Fruit fly (Drosophila melanogaster) whole organism, embryonic: ENCODE data around the gene Polr2I.
A peak's percentile ranks its signal among the peaks of the same experiment; 100 is the strongest.

Experiments
- Adf1 ChIP-seq: fragments of 200-800 bp; sonication (Bioruptor generic); IDR thresholded peaks from 2 replicates; pipeline ENCODE4 v1.3.6; 2022; ENCODE audit warnings: missing biosample characterization, missing genetic modification characterization
- BEAF-32 ChIP-seq: fragments of 200-800 bp; sonication (Bioruptor generic); optimal IDR thresholded peaks from 3 replicates; lab custom pipeline; 2017; ENCODE audit warnings: missing biosample characterization, missing genetic modification characterization, mild to moderate bottlenecking, moderate library complexity, missing genetic modification reagents
- C15 ChIP-seq: fragments of 200-800 bp; sonication (Bioruptor generic); IDR thresholded peaks from 3 replicates; pipeline ENCODE4 v1.3.6; 2022; ENCODE audit warnings: missing biosample characterization, missing genetic modification characterization
- CG12071 ChIP-seq: fragments of 200-800 bp; sonication (Bioruptor generic); optimal IDR thresholded peaks from 3 replicates; lab custom pipeline; 2018; ENCODE audit warnings: missing biosample characterization, mild to moderate bottlenecking, missing genetic modification characterization
- CG12236 ChIP-seq: fragments of 200-800 bp; sonication (Bioruptor generic); optimal IDR thresholded peaks from 2 replicates; lab custom pipeline; 2016; ENCODE audit warnings: missing biosample characterization, missing genetic modification characterization
- CG12659 ChIP-seq: fragments of 200-800 bp; sonication (Bioruptor generic); optimal IDR thresholded peaks from 3 replicates; lab custom pipeline; 2017; ENCODE audit warnings: mild to moderate bottlenecking, missing biosample characterization, missing genetic modification reagents, missing genetic modification characterization
- CG13624 ChIP-seq: fragments of 200-800 bp; sonication (Bioruptor generic); optimal IDR thresholded peaks from 2 replicates; lab custom pipeline; 2016; ENCODE audit warnings: missing biosample characterization, missing genetic modification characterization
- CG14860 ChIP-seq: fragments of 200-800 bp; sonication (Bioruptor generic); IDR thresholded peaks from 3 replicates; pipeline ENCODE4 v1.3.6; 2022; ENCODE audit warnings: missing biosample characterization, missing genetic modification characterization; ENCODE audit not compliant: partially characterized antibody
- CG1603 ChIP-seq: fragments of 200-800 bp; sonication (Bioruptor generic); optimal IDR thresholded peaks from 2 replicates; lab custom pipeline; 2019; ENCODE audit warnings: missing biosample characterization, mild to moderate bottlenecking, missing genetic modification characterization, moderate library complexity
- CG1792 ChIP-seq: fragments of 200-800 bp; sonication (Bioruptor generic); optimal IDR thresholded peaks from 2 replicates; lab custom pipeline; 2016; ENCODE audit warnings: missing biosample characterization, missing genetic modification characterization
- CG18476 ChIP-seq: fragments of 200-800 bp; sonication (Bioruptor generic); optimal IDR thresholded peaks from 2 replicates; lab custom pipeline; 2016; ENCODE audit warnings: missing biosample characterization, mild to moderate bottlenecking, missing genetic modification characterization
- CG18619 ChIP-seq: fragments of 200-800 bp; sonication (Bioruptor generic); optimal IDR thresholded peaks from 3 replicates; lab custom pipeline; 2017; ENCODE audit warnings: missing biosample characterization, mild to moderate bottlenecking, missing genetic modification characterization
- CG3281 ChIP-seq: fragments of 200-800 bp; sonication (Bioruptor generic); optimal IDR thresholded peaks from 3 replicates; lab custom pipeline; 2017; ENCODE audit warnings: missing biosample characterization, mild to moderate bottlenecking, missing genetic modification characterization
- CG33213 ChIP-seq: fragments of 200-800 bp; sonication (Bioruptor generic); optimal IDR thresholded peaks from 3 replicates; lab custom pipeline; 2016; ENCODE audit warnings: missing biosample characterization, missing genetic modification characterization
- CG34422 ChIP-seq: fragments of 200-800 bp; sonication (Bioruptor generic); IDR thresholded peaks from 3 replicates; pipeline ENCODE4 v1.3.6; 2022; ENCODE audit warnings: missing biosample characterization, missing genetic modification characterization
- CG3995 ChIP-seq: fragments of 200-800 bp; sonication (Bioruptor generic); optimal IDR thresholded peaks from 3 replicates; lab custom pipeline; 2016; ENCODE audit warnings: missing biosample characterization, missing genetic modification characterization
- CG4707 ChIP-seq: fragments of 200-800 bp; sonication (Bioruptor generic); optimal IDR thresholded peaks from 2 replicates; lab custom pipeline; 2018; ENCODE audit warnings: missing biosample characterization, mild to moderate bottlenecking, missing genetic modification characterization, moderate library complexity
- CG6254 ChIP-seq: fragments of 200-800 bp; sonication (Bioruptor generic); optimal IDR thresholded peaks from 3 replicates; lab custom pipeline; 2017; ENCODE audit warnings: mild to moderate bottlenecking, missing biosample characterization, missing genetic modification reagents, missing genetic modification characterization
- CG7556 ChIP-seq: fragments of 200-800 bp; sonication (Bioruptor generic); optimal IDR thresholded peaks from 2 replicates; lab custom pipeline; 2017; ENCODE audit warnings: missing biosample characterization, mild to moderate bottlenecking, missing genetic modification characterization
- CG7987 ChIP-seq: fragments of 200-800 bp; sonication (Bioruptor generic); optimal IDR thresholded peaks from 2 replicates; lab custom pipeline; 2018; ENCODE audit warnings: missing biosample characterization, mild to moderate bottlenecking, missing genetic modification characterization, moderate library complexity
- CTCF ChIP-seq: fragments of 200-800 bp; sonication (Bioruptor generic); optimal IDR thresholded peaks from 2 replicates; lab custom pipeline; 2017; ENCODE audit warnings: missing biosample characterization, mild to moderate bottlenecking, missing genetic modification characterization, moderate library complexity
- Dek ChIP-seq: fragments of 200-800 bp; sonication (Bioruptor generic); optimal IDR thresholded peaks from 3 replicates; lab custom pipeline; 2019; ENCODE audit warnings: missing biosample characterization, mild to moderate bottlenecking, missing genetic modification characterization, moderate library complexity
- Eip74EF ChIP-seq, 2 experiments: fragments of 200-800 bp in 1 of 2; fragments of >200 bp in 1 of 2; sonication (Bioruptor generic) in 1 of 2; optimal IDR thresholded peaks; 2 replicates each; lab custom pipeline; 2017 to 2019; ENCODE audit warnings: missing biosample characterization in 2 of 2, missing genetic modification characterization in 2 of 2, mild to moderate bottlenecking in 1 of 2, moderate library complexity in 1 of 2
- HLH3B ChIP-seq: fragments of 200-800 bp; sonication (Bioruptor generic); IDR thresholded peaks from 2 replicates; pipeline ENCODE4 v1.3.6; 2022; ENCODE audit warnings: missing biosample characterization, missing genetic modification characterization
- MESR4 ChIP-seq: fragments of 200-800 bp; sonication (Bioruptor generic); optimal IDR thresholded peaks from 2 replicates; lab custom pipeline; 2018; ENCODE audit warnings: missing biosample characterization, mild to moderate bottlenecking, missing genetic modification characterization, moderate library complexity
- NFAT ChIP-seq: fragments of 200-800 bp; sonication (Bioruptor generic); IDR thresholded peaks from 2 replicates; pipeline ENCODE4 v1.3.6; 2022; ENCODE audit warnings: missing biosample characterization, missing genetic modification characterization
- Ptx1 ChIP-seq: fragments of 200-800 bp; sonication (Bioruptor generic); IDR thresholded peaks from 2 replicates; pipeline ENCODE4 v1.3.6; 2022; ENCODE audit warnings: missing biosample characterization, missing genetic modification characterization
- Stat92E ChIP-seq, 3 experiments: fragments of >200 bp in 2 of 3; fragments of 200-800 bp in 1 of 3; sonication (Bioruptor generic) in 1 of 3; optimal IDR thresholded peaks; 2 replicates each; lab custom pipeline; 2017 to 2019; ENCODE audit warnings: missing biosample characterization in 3 of 3, missing genetic modification characterization in 3 of 3, mild to moderate bottlenecking in 1 of 3, moderate library complexity in 1 of 3
- Trl ChIP-seq, 3 experiments: fragments of >200 bp in 2 of 3; fragments of 200-800 bp in 1 of 3; sonication (Bioruptor generic) in 1 of 3; optimal IDR thresholded peaks; 2 replicates in 1 of 3; 3 replicates in 2 of 3; lab custom pipeline; 2016 to 2017; ENCODE audit warnings: missing biosample characterization in 1 of 3, missing genetic modification characterization in 1 of 3
- aop ChIP-seq: fragments of 200-800 bp; sonication (Bioruptor generic); IDR thresholded peaks from 2 replicates; pipeline ENCODE4 v1.3.6; 2022; ENCODE audit warnings: missing biosample characterization, missing genetic modification characterization
- ap ChIP-seq: fragments of 200-800 bp; sonication (Bioruptor generic); IDR thresholded peaks from 2 replicates; pipeline ENCODE4 v1.3.6; 2022; ENCODE audit warnings: missing biosample characterization, missing genetic modification characterization
- ash1 ChIP-seq: fragments of 200-800 bp; sonication (Bioruptor generic); optimal IDR thresholded peaks from 2 replicates; lab custom pipeline; 2018; ENCODE audit warnings: missing biosample characterization, mild to moderate bottlenecking, missing genetic modification characterization
- caup ChIP-seq: fragments of 200-800 bp; sonication (Bioruptor generic); optimal IDR thresholded peaks from 3 replicates; lab custom pipeline; 2017; ENCODE audit warnings: missing biosample characterization, mild to moderate bottlenecking, missing genetic modification characterization, moderate library complexity; ENCODE audit not compliant: severe bottlenecking
- corto ChIP-seq: fragments of 200-800 bp; sonication (Bioruptor generic); optimal IDR thresholded peaks from 2 replicates; lab custom pipeline; 2016; ENCODE audit warnings: missing biosample characterization, mild to moderate bottlenecking, missing genetic modification characterization, moderate library complexity
- cwo ChIP-seq: fragments of 200-800 bp; sonication (Bioruptor generic); optimal IDR thresholded peaks from 3 replicates; lab custom pipeline; 2017; ENCODE audit warnings: missing biosample characterization, missing genetic modification characterization, mild to moderate bottlenecking, moderate library complexity, missing genetic modification reagents
- dan ChIP-seq: fragments of 200-800 bp; sonication (Bioruptor generic); IDR thresholded peaks from 2 replicates; pipeline ENCODE4 v1.3.6; 2022; ENCODE audit warnings: missing biosample characterization, missing genetic modification characterization
- danr ChIP-seq: fragments of 200-800 bp; sonication (Bioruptor generic); IDR thresholded peaks from 2 replicates; pipeline ENCODE4 v1.3.6; 2022; ENCODE audit warnings: missing biosample characterization, missing genetic modification characterization
- emc ChIP-seq: fragments of 200-800 bp; sonication (Bioruptor generic); optimal IDR thresholded peaks from 2 replicates; lab custom pipeline; 2016; ENCODE audit warnings: missing biosample characterization, missing genetic modification characterization
- en ChIP-seq: fragments of 200-800 bp; sonication (Bioruptor generic); optimal IDR thresholded peaks from 2 replicates; lab custom pipeline; 2016; ENCODE audit warnings: missing biosample characterization, missing genetic modification characterization
- eve ChIP-seq, 2 experiments: fragments of >200 bp; optimal IDR thresholded peaks; 2 replicates each; lab custom pipeline; 2017; ENCODE audit warnings: missing biosample characterization in 2 of 2, missing genetic modification characterization in 2 of 2
- gro ChIP-seq: fragments of 200-800 bp; sonication (Bioruptor generic); optimal IDR thresholded peaks from 2 replicates; lab custom pipeline; 2016; ENCODE audit warnings: missing biosample characterization, missing genetic modification characterization
- gsb ChIP-seq: fragments of 200-800 bp; sonication (Bioruptor generic); IDR thresholded peaks from 2 replicates; pipeline ENCODE4 v1.3.6; 2022; ENCODE audit warnings: missing biosample characterization, missing genetic modification characterization
- ken ChIP-seq: fragments of 200-800 bp; sonication (Bioruptor generic); IDR thresholded peaks from 3 replicates; pipeline ENCODE4 v1.3.6; 2022; ENCODE audit warnings: missing biosample characterization, missing genetic modification characterization
- lilli ChIP-seq: fragments of 200-800 bp; sonication (Bioruptor generic); optimal IDR thresholded peaks from 3 replicates; lab custom pipeline; 2016; ENCODE audit warnings: missing biosample characterization, missing genetic modification characterization
- mirr ChIP-seq: fragments of 200-800 bp; sonication (Bioruptor generic); optimal IDR thresholded peaks from 3 replicates; lab custom pipeline; 2018; ENCODE audit warnings: missing biosample characterization, mild to moderate bottlenecking, missing genetic modification characterization
- nerfin-1 ChIP-seq: fragments of 200-800 bp; sonication (Bioruptor generic); optimal IDR thresholded peaks from 3 replicates; lab custom pipeline; 2019; ENCODE audit warnings: missing biosample characterization, mild to moderate bottlenecking, missing genetic modification characterization, moderate library complexity
- peb ChIP-seq: fragments of 200-800 bp; sonication (Bioruptor generic); IDR thresholded peaks from 2 replicates; pipeline ENCODE4 v1.3.6; 2022; ENCODE audit warnings: missing biosample characterization, missing genetic modification characterization
- seq ChIP-seq: fragments of 200-800 bp; sonication (Bioruptor generic); IDR thresholded peaks from 2 replicates; pipeline ENCODE4 v1.3.6; 2022; ENCODE audit warnings: missing biosample characterization, missing genetic modification characterization
- ssp ChIP-seq: fragments of 200-800 bp; sonication (Bioruptor generic); IDR thresholded peaks from 2 replicates; pipeline ENCODE4 v1.3.6; 2022; ENCODE audit warnings: missing biosample characterization, missing genetic modification characterization
- tll ChIP-seq, 2 experiments: fragments of 200-800 bp in 1 of 2; fragments of >200 bp in 1 of 2; sonication (Bioruptor generic) in 1 of 2; optimal IDR thresholded peaks; 2 replicates each; lab custom pipeline; 2017 to 2019; ENCODE audit warnings: missing biosample characterization in 2 of 2, missing genetic modification characterization in 2 of 2, mild to moderate bottlenecking in 1 of 2, moderate library complexity in 1 of 2
- tx ChIP-seq: fragments of 200-800 bp; sonication (Bioruptor generic); optimal IDR thresholded peaks from 2 replicates; lab custom pipeline; 2016; ENCODE audit warnings: missing biosample characterization, missing genetic modification characterization

Gene Polr2I

DNA sequence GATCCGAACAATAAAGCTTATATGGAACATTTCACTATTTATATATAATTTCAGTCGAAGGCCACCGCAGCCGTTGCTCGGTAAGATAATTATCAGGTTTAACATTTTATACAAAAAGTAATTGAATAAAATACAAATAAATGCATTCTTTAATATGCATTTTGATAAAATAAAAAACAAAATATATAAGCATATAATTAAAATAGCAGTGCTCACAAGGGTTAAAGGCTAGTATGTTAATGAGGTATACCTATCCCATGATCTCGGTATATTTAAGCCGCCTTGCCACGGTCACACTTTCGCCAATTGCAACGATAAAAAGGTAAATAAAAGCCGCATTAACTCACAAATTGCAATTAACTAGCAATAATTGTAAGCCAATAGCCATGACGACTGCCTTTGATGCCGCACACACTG lies at the start of gene Polr2I (continued):
- TF ChIP-seq CG13624 (GFP tag; lab: Kevin White, UChicago) (no peak), CG1603 (tag; lab: Kevin White, UChicago) (no peak), CG1792 (GFP tag; lab: Kevin White, UChicago) (no peak), ash1 (no peak), CG3281 (GFP tag; lab: Kevin White, UChicago) (peak; percentile 22), dan (GFP tag; lab: Robert Waterston, UW) (no peak), lilli (GFP tag; lab: Kevin White, UChicago) (peak; percentile 15), corto (GFP tag; lab: Kevin White, UChicago) (no peak), tll (GFP tag; optimal IDR thresholded peaks at IDR 0.05; lab: Kevin White, UChicago) (no peak), ken (GFP tag; lab: Robert Waterston, UW) (no peak), C15 (no peak), CG12071 (no peak), aop (GFP tag; lab: Robert Waterston, UW) (no peak), Adf1 (GFP tag; lab: Robert Waterston, UW) (no peak; the same call in 1 of the 2 replicates), ssp (GFP tag; lab: Robert Waterston, UW) (peak; percentile 25; the same call in 1 of the 2 replicates), BEAF-32 (GFP tag; lab: Kevin White, UChicago) (peak; percentile 30), Trl (optimal IDR thresholded peaks at IDR 0.05; lab: Kevin White, UChicago) (no peak), Trl (GFP tag; optimal IDR thresholded peaks at IDR 0.05; lab: Kevin White, UChicago) (no peak), mirr (GFP tag; lab: Kevin White, UChicago) (no peak), danr (GFP tag; lab: Robert Waterston, UW) (no peak), NFAT (GFP tag; lab: Robert Waterston, UW) (no peak), HLH3B (GFP tag; lab: Robert Waterston, UW) (no peak), gsb (GFP tag; lab: Robert Waterston, UW) (no peak), nerfin-1 (tag; lab: Kevin White, UChicago) (no peak), CG12659 (GFP tag; lab: Kevin White, UChicago) (peak; percentile 33), ap (GFP tag; lab: Robert Waterston, UW) (no peak), en (GFP tag; lab: Kevin White, UChicago) (no peak), CG4707 (GFP tag; lab: Kevin White, UChicago) (no peak), gro (no peak), Eip74EF (GFP tag; optimal IDR thresholded peaks at IDR 0.05; lab: Kevin White, UChicago) (no peak), CG7556 (GFP tag; lab: Kevin White, UChicago) (peak; percentile 37), CTCF (no peak), Stat92E (GFP tag; optimal IDR thresholded peaks at IDR 0.05; lab: Kevin White, UChicago) (no peak), cwo (GFP tag; lab: Kevin White, UChicago) (no peak), CG33213 (GFP tag; lab: Kevin White, UChicago) (no peak), peb (GFP tag; lab: Robert Waterston, UW) (no peak), Ptx1 (GFP tag; lab: Robert Waterston, UW) (peak; percentile 47; the same call in 1 of the 2 replicates), CG3995 (GFP tag; lab: Kevin White, UChicago) (peak; percentile 29), CG18476 (no peak), CG18619 (GFP tag; lab: Kevin White, UChicago) (peak; percentile 21), Dek (tag; lab: Kevin White, UChicago) (peak; percentile 13), CG34422 (GFP tag; lab: Robert Waterston, UW) (peak; percentile 59; the same call in 1 of the 3 replicates), CG7987 (no peak), CG12236 (no peak), caup (GFP tag; lab: Kevin White, UChicago) (no peak), CG14860 (GFP tag; lab: Robert Waterston, UW) (no peak), tx (GFP tag; lab: Kevin White, UChicago) (no peak), MESR4 (peak; percentile 37), eve (GFP tag; optimal IDR thresholded peaks at IDR 0.05; lab: Kevin White, UChicago) (no peak), seq (GFP tag; lab: Robert Waterston, UW) (no peak), CG6254 (no peak), emc (no peak)
